Fruit fly (Drosophila melanogaster) whole organism, embryonic: ENCODE results near the gene Acp32CD.

Source experiments
- Adf1 ChIP-seq: fragments of 200-800 bp; sonication (Bioruptor generic); IDR thresholded peaks from 2 replicates; pipeline ENCODE4 v1.3.6; 2022; ENCODE audit warnings: missing biosample characterization, missing genetic modification characterization
- CG11093 ChIP-seq: fragments of 200-800 bp; sonication (Bioruptor generic); IDR thresholded peaks from 3 replicates; pipeline ENCODE4 v1.3.6; 2022; ENCODE audit warnings: missing biosample characterization, missing genetic modification characterization
- CG11504 ChIP-seq: fragments of 200-800 bp; sonication (Bioruptor generic); optimal IDR thresholded peaks from 3 replicates; lab custom pipeline; 2019; ENCODE audit warnings: missing biosample characterization, mild to moderate bottlenecking, missing genetic modification characterization, moderate library complexity
- CG11723 ChIP-seq: fragments of 200-800 bp; sonication (Bioruptor generic); optimal IDR thresholded peaks from 2 replicates; lab custom pipeline; 2017; ENCODE audit warnings: missing biosample characterization, mild to moderate bottlenecking, missing genetic modification characterization
- CG1233 ChIP-seq: fragments of 200-800 bp; sonication (Bioruptor generic); optimal IDR thresholded peaks from 4 replicates; lab custom pipeline; 2018; ENCODE audit warnings: missing biosample characterization, mild to moderate bottlenecking, missing genetic modification characterization
- CG1602 ChIP-seq: fragments of 200-800 bp; sonication (Bioruptor generic); optimal IDR thresholded peaks from 3 replicates; lab custom pipeline; 2016; ENCODE audit warnings: missing biosample characterization, missing genetic modification characterization
- CG17328 ChIP-seq: fragments of 200-800 bp; sonication (Bioruptor generic); IDR thresholded peaks from 2 replicates; pipeline ENCODE4 v1.3.6; 2022; ENCODE audit warnings: missing biosample characterization, missing genetic modification characterization
- CG1792 ChIP-seq: fragments of 200-800 bp; sonication (Bioruptor generic); optimal IDR thresholded peaks from 2 replicates; lab custom pipeline; 2016; ENCODE audit warnings: missing biosample characterization, missing genetic modification characterization
- CG18262 ChIP-seq: fragments of 200-800 bp; optimal IDR thresholded peaks from 3 replicates; lab custom pipeline; 2019; ENCODE audit warnings: missing biosample characterization, mild to moderate bottlenecking, missing genetic modification characterization, moderate library complexity
- CG18599 ChIP-seq: fragments of 200-800 bp; sonication (Bioruptor generic); optimal IDR thresholded peaks from 3 replicates; lab custom pipeline; 2017; ENCODE audit warnings: missing biosample characterization, missing genetic modification characterization, mild to moderate bottlenecking, moderate library complexity, missing genetic modification reagents
- CG18764 ChIP-seq: fragments of 200-800 bp; sonication (Bioruptor generic); optimal IDR thresholded peaks from 3 replicates; lab custom pipeline; 2016; ENCODE audit warnings: missing biosample characterization, missing genetic modification characterization
- CG2712 ChIP-seq: fragments of 200-800 bp; optimal IDR thresholded peaks from 3 replicates; lab custom pipeline; 2019; ENCODE audit warnings: missing biosample characterization, mild to moderate bottlenecking, missing genetic modification characterization, moderate library complexity
- CG30020 ChIP-seq: fragments of 200-800 bp; optimal IDR thresholded peaks from 2 replicates; lab custom pipeline; 2019; ENCODE audit warnings: missing biosample characterization, mild to moderate bottlenecking, missing genetic modification characterization, moderate library complexity
- CG32767 ChIP-seq: fragments of 200-800 bp; sonication (Bioruptor generic); IDR thresholded peaks from 2 replicates; pipeline ENCODE4 v1.3.6; 2022; ENCODE audit warnings: missing biosample characterization, missing genetic modification characterization
- CG4328 ChIP-seq: fragments of 200-800 bp; sonication (Bioruptor generic); optimal IDR thresholded peaks from 3 replicates; lab custom pipeline; 2017; ENCODE audit warnings: missing biosample characterization, missing genetic modification reagents, missing genetic modification characterization
- CG4360 ChIP-seq: fragments of 200-800 bp; sonication (Bioruptor generic); IDR thresholded peaks from 2 replicates; pipeline ENCODE4 v1.3.6; 2022; ENCODE audit warnings: missing biosample characterization, missing genetic modification characterization
- CG4820 ChIP-seq: fragments of 200-800 bp; sonication (Bioruptor generic); optimal IDR thresholded peaks from 3 replicates; lab custom pipeline; 2016; ENCODE audit warnings: missing biosample characterization, missing genetic modification characterization
- CG8290 ChIP-seq, 3 experiments: fragments of 200-800 bp; sonication (Bioruptor generic); optimal IDR thresholded peaks; 2 replicates each; lab custom pipeline; 2016 to 2019; ENCODE audit warnings: missing biosample characterization in 3 of 3, missing genetic modification characterization in 3 of 3, mild to moderate bottlenecking in 2 of 3, moderate library complexity in 1 of 3
- CG9437 ChIP-seq: fragments of 200-800 bp; sonication (Bioruptor generic); optimal IDR thresholded peaks from 2 replicates; lab custom pipeline; 2018; ENCODE audit warnings: missing biosample characterization, mild to moderate bottlenecking, missing genetic modification characterization
- Chrac-16 ChIP-seq: fragments of 200-800 bp; sonication (Bioruptor generic); optimal IDR thresholded peaks from 3 replicates; lab custom pipeline; 2016; ENCODE audit warnings: missing biosample characterization, missing genetic modification characterization
- CkIIα-i1 ChIP-seq: fragments of 200-800 bp; sonication (Bioruptor generic); IDR thresholded peaks from 2 replicates; pipeline ENCODE4 v1.3.6; 2022; ENCODE audit warnings: missing biosample characterization, missing genetic modification characterization
- D ChIP-seq, 2 experiments: fragments of 200-800 bp in 1 of 2; fragments of >200 bp in 1 of 2; sonication (Bioruptor generic) in 1 of 2; optimal IDR thresholded peaks; 2 replicates in 1 of 2; 3 replicates in 1 of 2; lab custom pipeline; 2017; ENCODE audit warnings: mild to moderate bottlenecking in 1 of 2, missing biosample characterization in 1 of 2, missing genetic modification characterization in 1 of 2, missing genetic modification reagents in 1 of 2
- HLH4C ChIP-seq: fragments of 200-800 bp; sonication (Bioruptor generic); IDR thresholded peaks from 3 replicates; pipeline ENCODE4 v1.3.6; 2022; ENCODE audit warnings: missing biosample characterization, missing genetic modification characterization; ENCODE audit not compliant: partially characterized antibody
- HmgD ChIP-seq: fragments of 200-800 bp; sonication (Bioruptor generic); optimal IDR thresholded peaks from 3 replicates; lab custom pipeline; 2016; ENCODE audit warnings: missing biosample characterization, missing genetic modification characterization
- Lim3 ChIP-seq: fragments of 200-800 bp; sonication (Bioruptor generic); IDR thresholded peaks from 2 replicates; pipeline ENCODE4 v1.3.6; 2022; ENCODE audit warnings: missing biosample characterization, missing genetic modification characterization
- Mrtf ChIP-seq: fragments of 200-800 bp; sonication (Bioruptor generic); IDR thresholded peaks from 3 replicates; pipeline ENCODE4 v1.3.6; 2022; ENCODE audit warnings: missing biosample characterization, missing genetic modification characterization
- Nf-YA ChIP-seq: fragments of 200-800 bp; sonication (Bioruptor generic); IDR thresholded peaks from 2 replicates; pipeline ENCODE4 v1.3.6; 2022; ENCODE audit warnings: missing biosample characterization, missing genetic modification characterization
- Opbp ChIP-seq: fragments of 200-800 bp; sonication (Bioruptor generic); IDR thresholded peaks from 3 replicates; pipeline ENCODE4 v1.3.6; 2022; ENCODE audit warnings: missing biosample characterization, missing genetic modification characterization; ENCODE audit not compliant: partially characterized antibody
- Sry-β ChIP-seq: fragments of 200-800 bp; sonication (Bioruptor generic); optimal IDR thresholded peaks from 2 replicates; lab custom pipeline; 2018; ENCODE audit warnings: missing biosample characterization, mild to moderate bottlenecking, missing genetic modification characterization, moderate library complexity
- Sry-δ ChIP-seq: fragments of 200-800 bp; sonication (Bioruptor generic); optimal IDR thresholded peaks from 2 replicates; lab custom pipeline; 2016; ENCODE audit warnings: missing biosample characterization, missing genetic modification characterization
- Ssrp ChIP-seq: fragments of 200-800 bp; sonication (Bioruptor generic); optimal IDR thresholded peaks from 2 replicates; lab custom pipeline; 2018; ENCODE audit warnings: missing biosample characterization, mild to moderate bottlenecking, missing genetic modification characterization, moderate library complexity
- Vsx1 ChIP-seq: fragments of 200-800 bp; sonication (Bioruptor generic); optimal IDR thresholded peaks from 2 replicates; lab custom pipeline; 2017; ENCODE audit warnings: missing biosample characterization, mild to moderate bottlenecking, missing genetic modification characterization, missing genetic modification reagents
- ash1 ChIP-seq: fragments of 200-800 bp; sonication (Bioruptor generic); optimal IDR thresholded peaks from 2 replicates; lab custom pipeline; 2018; ENCODE audit warnings: missing biosample characterization, mild to moderate bottlenecking, missing genetic modification characterization
- cad ChIP-seq: fragments of >200 bp; optimal IDR thresholded peaks from 2 replicates; lab custom pipeline; 2017; ENCODE audit warnings: missing biosample characterization, missing genetic modification characterization
- chif ChIP-seq, 2 experiments: fragments of 200-800 bp; sonication (Bioruptor generic); optimal IDR thresholded peaks; 3 replicates each; lab custom pipeline; 2016; ENCODE audit warnings: missing biosample characterization in 2 of 2, missing genetic modification characterization in 2 of 2
- chinmo ChIP-seq: fragments of 200-800 bp; sonication (Bioruptor generic); IDR thresholded peaks from 4 replicates; pipeline ENCODE4 v1.3.6; 2022; ENCODE audit warnings: missing biosample characterization, missing genetic modification characterization; ENCODE audit not compliant: partially characterized antibody
- corto ChIP-seq: fragments of 200-800 bp; sonication (Bioruptor generic); optimal IDR thresholded peaks from 2 replicates; lab custom pipeline; 2016; ENCODE audit warnings: missing biosample characterization, mild to moderate bottlenecking, missing genetic modification characterization, moderate library complexity
- crp ChIP-seq, 2 experiments: fragments of 200-800 bp; sonication (Bioruptor generic); optimal IDR thresholded peaks; 2 replicates in 1 of 2; 3 replicates in 1 of 2; lab custom pipeline; 2017; ENCODE audit warnings: missing biosample characterization in 2 of 2, missing genetic modification characterization in 2 of 2, mild to moderate bottlenecking in 1 of 2, moderate library complexity in 1 of 2
- disco-r ChIP-seq: fragments of 200-800 bp; sonication (Bioruptor generic); optimal IDR thresholded peaks from 2 replicates; lab custom pipeline; 2016; ENCODE audit warnings: missing biosample characterization, missing genetic modification characterization
- ems ChIP-seq: fragments of 200-800 bp; sonication (Bioruptor generic); optimal IDR thresholded peaks from 3 replicates; lab custom pipeline; 2016; ENCODE audit warnings: missing biosample characterization, missing genetic modification characterization
- fd102C ChIP-seq: fragments of 200-800 bp; sonication (Bioruptor generic); optimal IDR thresholded peaks from 2 replicates; lab custom pipeline; 2018; ENCODE audit warnings: missing biosample characterization, mild to moderate bottlenecking, missing genetic modification characterization, moderate library complexity
- her ChIP-seq: fragments of 200-800 bp; sonication (Bioruptor generic); optimal IDR thresholded peaks from 2 replicates; lab custom pipeline; 2016; ENCODE audit warnings: missing biosample characterization, missing genetic modification characterization
- ind ChIP-seq: fragments of 200-800 bp; sonication (Bioruptor generic); optimal IDR thresholded peaks from 3 replicates; lab custom pipeline; 2016; ENCODE audit warnings: missing biosample characterization, missing genetic modification characterization
- jing ChIP-seq: fragments of 200-800 bp; sonication (Bioruptor generic); optimal IDR thresholded peaks from 2 replicates; lab custom pipeline; 2018; ENCODE audit warnings: missing biosample characterization, mild to moderate bottlenecking, missing genetic modification characterization
- luna ChIP-seq: fragments of 200-800 bp; sonication (Bioruptor generic); optimal IDR thresholded peaks from 2 replicates; lab custom pipeline; 2016; ENCODE audit warnings: missing biosample characterization, missing genetic modification characterization
- maf-S ChIP-seq: fragments of 200-800 bp; sonication (Bioruptor generic); optimal IDR thresholded peaks from 2 replicates; lab custom pipeline; 2016; ENCODE audit warnings: missing biosample characterization, missing genetic modification characterization
- org-1 ChIP-seq: fragments of 200-800 bp; sonication (Bioruptor generic); optimal IDR thresholded peaks from 2 replicates; lab custom pipeline; 2017; ENCODE audit warnings: missing biosample characterization, missing genetic modification characterization
- peb ChIP-seq: fragments of 200-800 bp; sonication (Bioruptor generic); IDR thresholded peaks from 2 replicates; pipeline ENCODE4 v1.3.6; 2022; ENCODE audit warnings: missing biosample characterization, missing genetic modification characterization
- sd ChIP-seq: fragments of 200-800 bp; sonication (Bioruptor generic); optimal IDR thresholded peaks from 3 replicates; lab custom pipeline; 2018; ENCODE audit warnings: missing biosample characterization, mild to moderate bottlenecking, missing genetic modification characterization, moderate library complexity
- seq ChIP-seq: fragments of 200-800 bp; sonication (Bioruptor generic); IDR thresholded peaks from 2 replicates; pipeline ENCODE4 v1.3.6; 2022; ENCODE audit warnings: missing biosample characterization, missing genetic modification characterization
- ttk ChIP-seq: fragments of 200-800 bp; sonication (Bioruptor generic); IDR thresholded peaks from 2 replicates; pipeline ENCODE4 v2.1.2; 2022; ENCODE audit warnings: missing biosample characterization, missing genetic modification characterization

Gene Acp32CD

DNA sequence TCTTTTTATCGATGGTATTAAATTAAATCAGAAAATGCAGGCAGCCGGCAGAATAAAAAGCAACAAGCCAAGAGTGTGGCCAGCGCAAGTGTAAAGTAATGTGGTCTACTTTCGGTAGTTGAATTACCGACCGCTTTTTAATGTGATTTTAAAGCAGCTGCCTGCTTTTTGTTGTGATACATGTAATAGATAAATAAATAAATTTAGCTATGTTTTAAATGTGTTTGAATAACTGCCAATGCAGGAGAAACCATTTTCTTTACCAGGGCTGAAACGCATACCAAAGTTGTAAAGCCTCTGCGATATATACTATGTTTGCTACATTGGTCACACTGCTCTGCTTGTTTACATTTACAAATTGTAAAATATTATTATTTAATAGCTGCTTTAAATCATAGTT is 45.3 kb upstream of the Acp32CD start, which contains the start of the genes Tmem214 and YL-1 (continued):
- TF ChIP-seq CG18764 (GFP tag; lab: Kevin White, UChicago) (no peak), CG4328 (GFP tag; lab: Kevin White, UChicago) (no peak), CG11723 (GFP tag; lab: Kevin White, UChicago) (no peak), fd102C (no peak), ash1 (GFP tag; lab: Kevin White, UChicago) (no peak), chinmo (GFP tag; lab: Robert Waterston, UW) (no peak), CG9437 (GFP tag; lab: Kevin White, UChicago) (no peak), HLH4C (GFP tag; lab: Robert Waterston, UW) (no peak), Nf-YA (no peak), Lim3 (GFP tag; lab: Robert Waterston, UW) (no peak), CG11093 (no peak), HmgD (GFP tag; lab: Kevin White, UChicago) (no peak), disco-r (GFP tag; lab: Kevin White, UChicago) (no peak), CG18262 (tag; lab: Kevin White, UChicago) (peak; percentile 3), CG4820 (GFP tag; lab: Kevin White, UChicago) (no peak), CG32767 (no peak), Opbp (GFP tag; lab: Robert Waterston, UW) (no peak), chif (GFP tag; optimal IDR thresholded peaks at IDR 0.05; lab: Kevin White, UChicago) (no peak), CG1233 (GFP tag; lab: Kevin White, UChicago) (no peak), Vsx1 (GFP tag; lab: Kevin White, UChicago) (no peak), CG4360 (GFP tag; lab: Robert Waterston, UW) (no peak), CkIIα-i1 (GFP tag; lab: Robert Waterston, UW) (no peak), CG2712 (tag; lab: Kevin White, UChicago) (peak; percentile 44), peb (no peak), jing (GFP tag; lab: Kevin White, UChicago) (no peak), ttk (GFP tag; lab: Robert Waterston, UW) (no peak), crp (GFP tag; optimal IDR thresholded peaks at IDR 0.05; lab: Kevin White, UChicago) (no peak), CG30020 (tag; lab: Kevin White, UChicago) (peak; percentile 53), CG18599 (no peak), Sry-β (GFP tag; lab: Kevin White, UChicago) (no peak), Sry-δ (GFP tag; lab: Kevin White, UChicago) (peak; percentile 29), CG8290 (GFP tag; optimal IDR thresholded peaks at IDR 0.05; lab: Kevin White, UChicago) (no peak), CG8290 (tag; optimal IDR thresholded peaks at IDR 0.05; lab: Kevin White, UChicago) (no peak), Mrtf (GFP tag; lab: Robert Waterston, UW) (no peak), luna (GFP tag; lab: Kevin White, UChicago) (no peak), org-1 (GFP tag; lab: Kevin White, UChicago) (no peak), ems (GFP tag; lab: Kevin White, UChicago) (no peak), Adf1 (GFP tag; lab: Robert Waterston, UW) (no peak), Ssrp (no peak), maf-S (GFP tag; lab: Kevin White, UChicago) (no peak), sd (no peak), cad (GFP tag; lab: Kevin White, UChicago) (no peak), Chrac-16 (GFP tag; lab: Kevin White, UChicago) (no peak), seq (GFP tag; lab: Robert Waterston, UW) (no peak), her (GFP tag; lab: Kevin White, UChicago) (no peak), corto (GFP tag; lab: Kevin White, UChicago) (no peak), D (optimal IDR thresholded peaks at IDR 0.05; lab: Kevin White, UChicago) (no peak), D (GFP tag; optimal IDR thresholded peaks at IDR 0.05; lab: Kevin White, UChicago) (no peak), CG1602 (GFP tag; lab: Kevin White, UChicago) (no peak), CG11504 (tag; lab: Kevin White, UChicago) (no peak), CG1792 (GFP tag; lab: Kevin White, UChicago) (no peak), ind (GFP tag; lab: Kevin White, UChicago) (no peak), CG17328 (no peak)
